Worm (Caenorhabditis elegans) whole organism, mixed stage, embryonic: ENCODE measurements around the gene idhg-1.

Experiments used
- bed-3 ChIP-seq: fragments of 200-800 bp; sonication (Bioruptor generic); optimal IDR thresholded peaks from 3 replicates; lab custom pipeline; 2018; ENCODE audit warnings: mild to moderate bottlenecking, missing genetic modification characterization, moderate library complexity, missing compliant biosample characterization
- blmp-1 ChIP-seq: fragments of 150-350 bp; optimal IDR thresholded peaks from 2 replicates; lab custom pipeline; 2014; ENCODE audit warnings: missing biosample characterization, missing genetic modification characterization
- ceh-39 ChIP-seq: fragments of 150-350 bp; optimal IDR thresholded peaks from 2 replicates; lab custom pipeline; 2014; ENCODE audit warnings: missing biosample characterization, missing genetic modification characterization
- ceh-43 ChIP-seq: fragments of 200-800 bp; sonication (Bioruptor generic); optimal IDR thresholded peaks from 2 replicates; lab custom pipeline; 2018; ENCODE audit warnings: mild to moderate bottlenecking, missing genetic modification characterization, moderate library complexity, missing compliant biosample characterization
- ces-1 ChIP-seq: fragments of 150-350 bp; optimal IDR thresholded peaks from 2 replicates; lab custom pipeline; 2014; ENCODE audit warnings: missing biosample characterization, missing genetic modification reagents, missing genetic modification characterization
- cnd-1 ChIP-seq: fragments of 200-800 bp; sonication (Bioruptor generic); optimal IDR thresholded peaks from 2 replicates; lab custom pipeline; 2018; ENCODE audit warnings: mild to moderate bottlenecking, missing genetic modification characterization, missing compliant biosample characterization
- elt-1 ChIP-seq: sonication (generic microtip); optimal IDR thresholded peaks from 2 replicates; lab custom pipeline; 2017; ENCODE audit warnings: missing genetic modification characterization, mild to moderate bottlenecking, missing compliant biosample characterization, antibody characterized with exemption, moderate library complexity, borderline replicate concordance; ENCODE audit not compliant: insufficient read depth
- elt-3 ChIP-seq: fragments of 150-350 bp; optimal IDR thresholded peaks from 2 replicates; lab custom pipeline; 2014; ENCODE audit warnings: missing biosample characterization, missing genetic modification characterization
- flh-1 ChIP-seq: fragments of 200-800 bp; sonication (Bioruptor generic); optimal IDR thresholded peaks from 2 replicates; lab custom pipeline; 2018; ENCODE audit warnings: mild to moderate bottlenecking, missing genetic modification characterization, moderate library complexity, missing compliant biosample characterization
- ham-2 ChIP-seq: fragments of 200-800 bp; sonication (Bioruptor generic); optimal IDR thresholded peaks from 2 replicates; lab custom pipeline; 2018; ENCODE audit warnings: mild to moderate bottlenecking, missing genetic modification characterization, missing compliant biosample characterization
- hlh-1 ChIP-seq: fragments of 150-350 bp; optimal IDR thresholded peaks from 2 replicates; lab custom pipeline; 2014; ENCODE audit warnings: missing biosample characterization, missing genetic modification reagents, missing genetic modification characterization
- lin-13 ChIP-seq: fragments of 150-350 bp; optimal IDR thresholded peaks from 2 replicates; lab custom pipeline; 2014; ENCODE audit warnings: missing biosample characterization, missing genetic modification characterization
- lin-32 ChIP-seq: fragments of 200-800 bp; sonication (Bioruptor generic); optimal IDR thresholded peaks from 2 replicates; lab custom pipeline; 2018; ENCODE audit warnings: mild to moderate bottlenecking, missing genetic modification characterization, missing compliant biosample characterization
- lsy-2 ChIP-seq: fragments of 150-350 bp; optimal IDR thresholded peaks from 2 replicates; lab custom pipeline; 2014; ENCODE audit warnings: missing biosample characterization, missing genetic modification characterization
- mep-1 ChIP-seq: fragments of 150-350 bp; optimal IDR thresholded peaks from 2 replicates; lab custom pipeline; 2017; ENCODE audit warnings: missing biosample characterization, missing genetic modification reagents, missing genetic modification characterization, inconsistent platforms
- mls-2 ChIP-seq: sonication (generic microtip); optimal IDR thresholded peaks from 2 replicates; lab custom pipeline; 2016; ENCODE audit warnings: mild to moderate bottlenecking, missing genetic modification characterization, moderate library complexity, missing compliant biosample characterization
- nhr-12 ChIP-seq: fragments of 150-350 bp; optimal IDR thresholded peaks from 2 replicates; lab custom pipeline; 2014; ENCODE audit warnings: missing biosample characterization, missing genetic modification characterization
- nhr-2 ChIP-seq: fragments of 150-350 bp; optimal IDR thresholded peaks from 2 replicates; lab custom pipeline; 2014; ENCODE audit warnings: missing biosample characterization, missing genetic modification characterization
- nhr-237 ChIP-seq: fragments of 150-350 bp; optimal IDR thresholded peaks from 2 replicates; lab custom pipeline; 2014; ENCODE audit warnings: missing biosample characterization, missing genetic modification characterization
- nhr-28 ChIP-seq: fragments of 150-350 bp; optimal IDR thresholded peaks from 2 replicates; lab custom pipeline; 2014; ENCODE audit warnings: missing biosample characterization, missing genetic modification characterization
- nhr-76 ChIP-seq: sonication (generic microtip); optimal IDR thresholded peaks from 2 replicates; lab custom pipeline; 2017; ENCODE audit warnings: missing biosample characterization, missing genetic modification characterization
- pha-4 ChIP-seq: fragments of 150-350 bp; optimal IDR thresholded peaks from 2 replicates; lab custom pipeline; 2018; ENCODE audit warnings: missing biosample characterization, missing genetic modification reagents, missing genetic modification characterization
- snpc-4 ChIP-seq: fragments of 150-350 bp; optimal IDR thresholded peaks from 2 replicates; lab custom pipeline; 2014; ENCODE audit warnings: missing biosample characterization, missing genetic modification characterization
- tbx-8 ChIP-seq: fragments of 200-800 bp; sonication (Bioruptor generic); optimal IDR thresholded peaks from 2 replicates; lab custom pipeline; 2018; ENCODE audit warnings: mild to moderate bottlenecking, missing genetic modification characterization, moderate library complexity, missing compliant biosample characterization
- unc-120 ChIP-seq: sonication (generic microtip); optimal IDR thresholded peaks from 2 replicates; lab custom pipeline; 2017; ENCODE audit warnings: missing genetic modification characterization, missing compliant biosample characterization; ENCODE audit not compliant: poor library complexity, severe bottlenecking
- unc-39 ChIP-seq: fragments of 150-350 bp; optimal IDR thresholded peaks from 2 replicates; lab custom pipeline; 2014; ENCODE audit warnings: missing biosample characterization, missing genetic modification characterization
- unc-62 ChIP-seq: fragments of 150-350 bp; optimal IDR thresholded peaks from 2 replicates; lab custom pipeline; 2014; ENCODE audit warnings: missing biosample characterization, missing genetic modification reagents, missing genetic modification characterization
- zip-8 ChIP-seq: fragments of 150-350 bp; optimal IDR thresholded peaks from 2 replicates; lab custom pipeline; 2014; ENCODE audit warnings: missing biosample characterization, missing genetic modification characterization
- ztf-11 ChIP-seq: fragments of 150-350 bp; optimal IDR thresholded peaks from 2 replicates; lab custom pipeline; 2014; ENCODE audit warnings: missing biosample characterization, missing genetic modification characterization

idhg-1 gene

ce11 chrIII:4520057-4520456 is 48.5 kb upstream of the idhg-1 start, which contains the start of gene cdh-4:
Gene cdh-4, plus strand, starts transcription at chrIII:4520357.
- TF ChIP-seq elt-1 (tag; lab: Kevin White, UChicago) (no peak), ceh-43 (GFP tag; lab: Kevin White, UChicago) (no peak), nhr-12 (tag; lab: Kevin White, UChicago) (no peak), ztf-11 (no peak), cnd-1 (tag; lab: Kevin White, UChicago) (no peak), mls-2 (no peak), flh-1 (GFP tag; lab: Kevin White, UChicago) (no peak)

- TF ChIP-seq cnd-1 (tag; lab: Kevin White, UChicago) (peak; percentile 86), ces-1 (GFP tag; lab: Kevin White, UChicago) (peak; percentile 59), flh-1 (GFP tag; lab: Kevin White, UChicago) (no peak), mls-2 (no peak), blmp-1 (tag; lab: Kevin White, UChicago) (no peak), unc-62 (GFP tag; lab: Kevin White, UChicago) (peak; percentile 61), hlh-1 (peak; percentile 27)
Measured at ce11 chrIII:4523411-4523810, 45.2 kb upstream of the idhg-1 start.

ce11 chrIII:4524071-4524470 is 44.5 kb upstream of the idhg-1 start:
- TF ChIP-seq zip-8 (tag; lab: Kevin White, UChicago), result no peak
- TF ChIP-seq ces-1 (GFP tag; lab: Kevin White, UChicago), result peak; percentile 95
- TF ChIP-seq cnd-1 (tag; lab: Kevin White, UChicago), result no peak

- TF ChIP-seq ztf-11 (no peak), lsy-2 (tag; lab: Kevin White, UChicago) (no peak), unc-39 (tag; lab: Kevin White, UChicago) (no peak), flh-1 (GFP tag; lab: Kevin White, UChicago) (no peak), ceh-39 (no peak), mls-2 (no peak), cnd-1 (tag; lab: Kevin White, UChicago) (no peak), pha-4 (tag; lab: Kevin White, UChicago) (no peak), unc-120 (tag; lab: Kevin White, UChicago) (no peak)
Measured at ce11 chrIII:4525998-4526397, 42.6 kb upstream of the idhg-1 start.

- TF ChIP-seq mep-1 (tag; lab: Kevin White, UChicago) (no peak), ztf-11 (no peak), ces-1 (GFP tag; lab: Kevin White, UChicago) (no peak), nhr-237 (tag; lab: Kevin White, UChicago) (no peak), hlh-1 (no peak), mls-2 (no peak), ceh-39 (no peak), bed-3 (GFP tag; lab: Kevin White, UChicago) (no peak), ham-2 (GFP tag; lab: Kevin White, UChicago) (no peak), snpc-4 (tag; lab: Kevin White, UChicago) (no peak), nhr-2 (tag; lab: Kevin White, UChicago) (no peak)
Measured at ce11 chrIII:4530968-4531367, 37.6 kb upstream of the idhg-1 start.

ce11 chrIII:4540604-4541003 is 28.0 kb upstream of the idhg-1 start, which contains the start of gene ugt-62:
Gene ugt-62, minus strand, starts transcription at chrIII:4540623.
- TF ChIP-seq ceh-43 (GFP tag; lab: Kevin White, UChicago) (no peak), ztf-11 (no peak), lin-32 (GFP tag; lab: Kevin White, UChicago) (no peak), nhr-28 (no peak), lin-13 (tag; lab: Kevin White, UChicago) (no peak), tbx-8 (GFP tag; lab: Kevin White, UChicago) (no peak), pha-4 (tag; lab: Kevin White, UChicago) (no peak), elt-3 (tag; lab: Kevin White, UChicago) (no peak), nhr-76 (tag; lab: Kevin White, UChicago) (no peak), ces-1 (GFP tag; lab: Kevin White, UChicago) (no peak), ceh-39 (no peak)
